Worm (Caenorhabditis elegans) whole organism, L3 larva: ENCODE measurements around the gene ric-4.

Experiments
- aly-2 ChIP-seq: fragments of 150-350 bp; optimal IDR thresholded peaks from 2 replicates; lab custom pipeline; 2014; ENCODE audit warnings: missing biosample characterization, missing genetic modification characterization
- ama-1 ChIP-seq: fragments of 150-350 bp; optimal IDR thresholded peaks from 2 replicates; lab custom pipeline; 2018
- nhr-237 ChIP-seq: fragments of 150-350 bp; optimal IDR thresholded peaks from 2 replicates; lab custom pipeline; 2014; ENCODE audit warnings: missing biosample characterization, missing genetic modification characterization
- nhr-28 ChIP-seq: fragments of 150-350 bp; optimal IDR thresholded peaks from 2 replicates; lab custom pipeline; 2014; ENCODE audit warnings: missing biosample characterization, missing genetic modification characterization
- unc-62 ChIP-seq: fragments of 150-350 bp; sonication (generic microtip); optimal IDR thresholded peaks from 4 replicates; lab custom pipeline; 2014; ENCODE audit warnings: missing biosample characterization, missing genetic modification reagents, missing genetic modification characterization

- no peak for TF ChIP-seq nhr-28
- TF ChIP-seq unc-62 (GFP tag; lab: Kevin White, UChicago), result no peak
- no peak for TF ChIP-seq nhr-237 (tag; lab: Kevin White, UChicago)
- no peak for TF ChIP-seq aly-2 (tag; lab: Kevin White, UChicago)
- TF ChIP-seq ama-1 (lab: Kevin White, UChicago), result no peak
These were observed 41.8 kb downstream of the ric-4 start, which contains the start of gene fipr-4 for ce11 chrV:10228360-10228759.
